Worm (Caenorhabditis elegans) whole organism, young adult: Measurements from ENCODE around the gene F16H6.3.

Experiments used
- B0261.1 ChIP-seq: sonication (generic microtip); optimal IDR thresholded peaks from 2 replicates; lab custom pipeline; 2016; ENCODE audit warnings: mild to moderate bottlenecking, missing genetic modification characterization, moderate library complexity, missing compliant biosample characterization
- ama-1 ChIP-seq, 3 experiments: fragments of 150-350 bp in 1 of 3; sonication (generic microtip) in 2 of 3; optimal IDR thresholded peaks; 2 replicates each; lab custom pipeline; 2014 to 2018; ENCODE audit warnings: missing biosample characterization in 2 of 3, missing genetic modification characterization in 2 of 3, missing genetic modification reagents in 2 of 3
- die-1 ChIP-seq: sonication (generic microtip); optimal IDR thresholded peaks from 2 replicates; lab custom pipeline; 2016; ENCODE audit warnings: missing genotype, mild to moderate bottlenecking, missing genetic modification characterization, missing compliant biosample characterization
- hlh-26 ChIP-seq: fragments of 200-800 bp; sonication (Bioruptor generic); conservative IDR thresholded peaks from 2 replicates; pipeline ENCODE4 v1.3.6; 2022; ENCODE audit warnings: missing genetic modification reagents, missing genetic modification characterization, missing compliant biosample characterization
- hmg-1.2 ChIP-seq: fragments of 200-800 bp; sonication (Bioruptor generic); IDR thresholded peaks from 2 replicates; pipeline ENCODE4 v1.3.6; 2022; ENCODE audit warnings: missing genetic modification reagents, missing genetic modification characterization, missing compliant biosample characterization
- lin-26 ChIP-seq: fragments of 200-800 bp; sonication (Bioruptor generic); IDR thresholded peaks from 2 replicates; pipeline ENCODE4 v1.3.6; 2022; ENCODE audit warnings: missing genetic modification reagents, missing genetic modification characterization, missing compliant biosample characterization
- lir-1 ChIP-seq: fragments of 200-800 bp; sonication (Bioruptor generic); conservative IDR thresholded peaks from 2 replicates; pipeline ENCODE4 v1.3.6; 2022; ENCODE audit warnings: missing genetic modification reagents, missing genetic modification characterization, missing compliant biosample characterization
- nfyb-1 ChIP-seq: fragments of 200-800 bp; sonication (Bioruptor generic); IDR thresholded peaks from 2 replicates; pipeline ENCODE4 v1.3.6; 2022; ENCODE audit warnings: missing genetic modification reagents, missing genetic modification characterization, missing compliant biosample characterization
- nhr-120 ChIP-seq: fragments of 200-800 bp; sonication (Bioruptor generic); IDR thresholded peaks from 2 replicates; pipeline ENCODE4 v1.3.6; 2022; ENCODE audit warnings: missing genetic modification characterization, missing compliant biosample characterization
- pha-4 ChIP-seq: fragments of 150-350 bp; sonication (generic microtip); optimal IDR thresholded peaks from 2 replicates; lab custom pipeline; 2014; ENCODE audit warnings: missing biosample characterization, missing genetic modification reagents, missing genetic modification characterization
- sea-2 ChIP-seq: fragments of 200-800 bp; sonication (Bioruptor generic); IDR thresholded peaks from 2 replicates; pipeline ENCODE4 v1.3.6; 2022; ENCODE audit warnings: missing genetic modification characterization, missing compliant biosample characterization
- unc-130 ChIP-seq: sonication (generic microtip); optimal IDR thresholded peaks from 2 replicates; lab custom pipeline; 2016; ENCODE audit warnings: missing genetic modification reagents, missing genetic modification characterization, missing compliant biosample characterization

DNA sequence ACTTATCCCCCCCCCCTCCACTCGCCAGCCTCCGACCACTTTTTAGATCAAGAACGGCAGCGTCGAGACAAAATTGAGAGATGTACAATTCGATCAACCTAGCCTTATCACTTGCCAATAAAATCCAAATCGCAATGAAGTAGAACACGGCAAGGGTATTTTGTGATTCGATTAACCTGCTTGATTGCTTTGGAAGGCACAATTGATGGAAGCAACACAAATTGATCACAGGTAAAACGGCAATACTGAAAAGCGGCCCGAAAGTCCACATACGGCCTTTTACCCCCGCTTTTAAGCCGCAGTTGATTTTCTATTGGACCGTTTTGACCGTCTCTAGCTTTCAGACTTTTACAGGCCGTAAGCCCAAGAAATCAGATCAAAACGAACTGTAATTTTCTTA lies 6.8 kb upstream of the F16H6.3 start, which contains the start of gene clec-245:
- TF ChIP-seq die-1 (tag; lab: Kevin White, UChicago) (no peak), nfyb-1 (GFP tag; lab: Robert Waterston, UW) (no peak), sea-2 (GFP tag; lab: Robert Waterston, UW) (no peak), ama-1 (optimal IDR thresholded peaks at IDR 0.05; lab: Kevin White, UChicago) (no peak), ama-1 (GFP tag; optimal IDR thresholded peaks at IDR 0.05; lab: Kevin White, UChicago) (no peak), lin-26 (GFP tag; lab: Robert Waterston, UW) (no peak), nhr-120 (no peak), unc-130 (no peak), hmg-1.2 (no peak), lir-1 (no peak), B0261.1 (tag; lab: Kevin White, UChicago) (no peak), hlh-26 (GFP tag; lab: Robert Waterston, UW) (no peak), pha-4 (tag; lab: Kevin White, UChicago) (no peak)
